Worm (Caenorhabditis elegans) whole organism, late embryonic: ENCODE measurements around the gene unc-2.

Experiments
- C38D4.7 ChIP-seq: fragments of 200-800 bp; sonication (Bioruptor generic); optimal IDR thresholded peaks from 2 replicates; lab custom pipeline; 2018; ENCODE audit warnings: mild to moderate bottlenecking, missing genetic modification characterization, moderate library complexity, missing compliant biosample characterization
- F13H6.1 ChIP-seq: sonication (generic microtip); optimal IDR thresholded peaks from 2 replicates; lab custom pipeline; 2016; ENCODE audit warnings: missing genetic modification characterization, missing compliant biosample characterization
- T23F11.4 ChIP-seq: fragments of 200-800 bp; sonication (Bioruptor generic); optimal IDR thresholded peaks from 2 replicates; lab custom pipeline; 2018; ENCODE audit warnings: mild to moderate bottlenecking, missing genetic modification characterization, missing compliant biosample characterization
- ahr-1 ChIP-seq: sonication (generic microtip); optimal IDR thresholded peaks from 2 replicates; lab custom pipeline; 2016; ENCODE audit warnings: missing genetic modification characterization, missing compliant biosample characterization
- ama-1 ChIP-seq: fragments of 150-350 bp; optimal IDR thresholded peaks from 2 replicates; lab custom pipeline; 2014
- ceh-18 ChIP-seq: sonication (generic microtip); optimal IDR thresholded peaks from 2 replicates; lab custom pipeline; 2016; ENCODE audit warnings: missing genetic modification characterization, missing compliant biosample characterization
- ceh-19 ChIP-seq: fragments of 200-800 bp; sonication (Bioruptor generic); optimal IDR thresholded peaks from 2 replicates; lab custom pipeline; 2018; ENCODE audit warnings: mild to moderate bottlenecking, missing genetic modification characterization, missing compliant biosample characterization
- ceh-2 ChIP-seq: sonication (generic microtip); optimal IDR thresholded peaks from 2 replicates; lab custom pipeline; 2016; ENCODE audit warnings: missing genotype, missing genetic modification characterization, missing compliant biosample characterization
- ceh-22 ChIP-seq: sonication (generic microtip); optimal IDR thresholded peaks from 2 replicates; lab custom pipeline; 2017; ENCODE audit warnings: missing biosample characterization, missing genetic modification characterization
- ceh-24 ChIP-seq: sonication (generic microtip); optimal IDR thresholded peaks from 2 replicates; lab custom pipeline; 2016; ENCODE audit warnings: mild to moderate bottlenecking, missing genetic modification characterization, missing compliant biosample characterization
- ceh-31 ChIP-seq: sonication (generic microtip); optimal IDR thresholded peaks from 2 replicates; lab custom pipeline; 2016; ENCODE audit warnings: missing genetic modification characterization, missing compliant biosample characterization
- ceh-34 ChIP-seq: sonication (generic microtip); optimal IDR thresholded peaks from 2 replicates; lab custom pipeline; 2016; ENCODE audit warnings: mild to moderate bottlenecking, missing genetic modification characterization, missing compliant biosample characterization
- ceh-45 ChIP-seq: fragments of 200-800 bp; sonication (Bioruptor generic); IDR thresholded peaks from 2 replicates; pipeline ENCODE4 v1.3.6; 2022; ENCODE audit warnings: missing genetic modification reagents, missing genetic modification characterization, missing compliant biosample characterization
- ceh-48 ChIP-seq: sonication (generic microtip); optimal IDR thresholded peaks from 2 replicates; lab custom pipeline; 2016; ENCODE audit warnings: missing genetic modification characterization, inconsistent platforms, missing compliant biosample characterization
- ceh-9 ChIP-seq: sonication (generic microtip); optimal IDR thresholded peaks from 2 replicates; lab custom pipeline; 2016; ENCODE audit warnings: mild to moderate bottlenecking, missing genetic modification characterization, inconsistent platforms, missing compliant biosample characterization
- dve-1 ChIP-seq: sonication (generic microtip); optimal IDR thresholded peaks from 2 replicates; lab custom pipeline; 2017; ENCODE audit warnings: antibody characterized with exemption, mild to moderate bottlenecking, missing genetic modification characterization, missing compliant biosample characterization
- elt-2 ChIP-seq: sonication (generic microtip); optimal IDR thresholded peaks from 2 replicates; lab custom pipeline; 2016; ENCODE audit warnings: missing genetic modification reagents, missing genetic modification characterization, missing compliant biosample characterization
- elt-4 ChIP-seq: sonication (generic microtip); optimal IDR thresholded peaks from 2 replicates; lab custom pipeline; 2016; ENCODE audit warnings: missing genetic modification characterization, missing compliant biosample characterization
- ets-4 ChIP-seq: sonication (generic microtip); optimal IDR thresholded peaks from 2 replicates; lab custom pipeline; 2016; ENCODE audit warnings: missing genetic modification characterization, missing compliant biosample characterization
- eyg-1 ChIP-seq: sonication (generic microtip); optimal IDR thresholded peaks from 2 replicates; lab custom pipeline; 2016; ENCODE audit warnings: missing genotype, missing genetic modification characterization, missing compliant biosample characterization
- fkh-6 ChIP-seq: sonication (generic microtip); optimal IDR thresholded peaks from 2 replicates; lab custom pipeline; 2016; ENCODE audit warnings: missing genetic modification characterization, missing compliant biosample characterization
- gmeb-2 ChIP-seq: sonication (generic microtip); optimal IDR thresholded peaks from 2 replicates; lab custom pipeline; 2016; ENCODE audit warnings: missing genetic modification characterization, inconsistent platforms, missing compliant biosample characterization
- hlh-13 ChIP-seq: fragments of 200-800 bp; sonication (Bioruptor generic); optimal IDR thresholded peaks from 2 replicates; lab custom pipeline; 2018; ENCODE audit warnings: mild to moderate bottlenecking, missing genetic modification characterization, missing compliant biosample characterization
- hlh-15 ChIP-seq: sonication (generic microtip); optimal IDR thresholded peaks from 2 replicates; lab custom pipeline; 2016; ENCODE audit warnings: missing genetic modification characterization, missing compliant biosample characterization
- hlh-6 ChIP-seq: sonication (generic microtip); optimal IDR thresholded peaks from 2 replicates; lab custom pipeline; 2016; ENCODE audit warnings: missing genotype, missing genetic modification characterization, missing compliant biosample characterization
- lin-11 ChIP-seq: fragments of 200-800 bp; sonication (Bioruptor generic); optimal IDR thresholded peaks from 2 replicates; lab custom pipeline; 2018; ENCODE audit warnings: mild to moderate bottlenecking, missing genetic modification characterization, missing compliant biosample characterization
- madf-2 ChIP-seq: sonication (generic microtip); optimal IDR thresholded peaks from 2 replicates; lab custom pipeline; 2017; ENCODE audit warnings: missing genetic modification characterization, missing compliant biosample characterization
- mec-3 ChIP-seq: sonication (generic microtip); optimal IDR thresholded peaks from 2 replicates; lab custom pipeline; 2016; ENCODE audit warnings: borderline replicate concordance, missing genetic modification characterization, missing compliant biosample characterization
- nhr-11 ChIP-seq: fragments of 150-350 bp; optimal IDR thresholded peaks from 2 replicates; lab custom pipeline; 2014; ENCODE audit warnings: missing biosample characterization, missing genetic modification characterization
- npax-4 ChIP-seq: sonication (generic microtip); optimal IDR thresholded peaks from 2 replicates; lab custom pipeline; 2016; ENCODE audit warnings: missing genetic modification characterization, missing compliant biosample characterization
- odd-2 ChIP-seq: sonication (generic microtip); optimal IDR thresholded peaks from 2 replicates; lab custom pipeline; 2017; ENCODE audit warnings: antibody characterized with exemption, mild to moderate bottlenecking, missing genetic modification characterization, missing compliant biosample characterization
- pat-9 ChIP-seq: fragments of 200-800 bp; sonication (Bioruptor generic); optimal IDR thresholded peaks from 2 replicates; lab custom pipeline; 2018; ENCODE audit warnings: mild to moderate bottlenecking, missing genetic modification characterization, moderate library complexity, missing compliant biosample characterization
- pax-1 ChIP-seq: fragments of 150-350 bp; optimal IDR thresholded peaks from 2 replicates; lab custom pipeline; 2014; ENCODE audit warnings: missing biosample characterization, missing genetic modification characterization
- pha-2 ChIP-seq: sonication (generic microtip); optimal IDR thresholded peaks from 2 replicates; lab custom pipeline; 2017; ENCODE audit warnings: mild to moderate bottlenecking, missing genetic modification characterization, missing compliant biosample characterization
- pha-4 ChIP-seq: fragments of 150-350 bp; optimal IDR thresholded peaks from 2 replicates; lab custom pipeline; 2018; ENCODE audit warnings: missing biosample characterization, missing genetic modification reagents, missing genetic modification characterization
- pqm-1 ChIP-seq: sonication (generic microtip); optimal IDR thresholded peaks from 2 replicates; lab custom pipeline; 2016; ENCODE audit warnings: missing genetic modification characterization, missing compliant biosample characterization
- pros-1 ChIP-seq: fragments of 150-350 bp; optimal IDR thresholded peaks from 2 replicates; lab custom pipeline; 2014; ENCODE audit warnings: missing biosample characterization, missing genetic modification reagents, missing genetic modification characterization
- rnt-1 ChIP-seq: sonication (generic microtip); optimal IDR thresholded peaks from 2 replicates; lab custom pipeline; 2016; ENCODE audit warnings: missing genetic modification characterization, missing compliant biosample characterization
- sox-4 ChIP-seq: sonication (generic microtip); optimal IDR thresholded peaks from 2 replicates; lab custom pipeline; 2017; ENCODE audit warnings: mild to moderate bottlenecking, missing genetic modification characterization, inconsistent platforms, missing compliant biosample characterization
- syd-9 ChIP-seq: sonication (generic microtip); optimal IDR thresholded peaks from 2 replicates; lab custom pipeline; 2016; ENCODE audit warnings: mild to moderate bottlenecking, missing genetic modification characterization, moderate library complexity, missing compliant biosample characterization
- tbx-2 ChIP-seq: sonication (generic microtip); optimal IDR thresholded peaks from 2 replicates; lab custom pipeline; 2016; ENCODE audit warnings: missing genetic modification characterization, missing compliant biosample characterization
- unc-3 ChIP-seq, 2 experiments: fragments of 200-800 bp in 1 of 2; sonication (Bioruptor generic) in 1 of 2; sonication (generic microtip) in 1 of 2; conservative IDR thresholded peaks in 1 of 2; optimal IDR thresholded peaks in 1 of 2; 2 replicates each; pipeline versions ENCODE4 v1.3.6 to Lab custom; 2016 to 2022; ENCODE audit warnings: missing compliant biosample characterization in 2 of 2, missing genetic modification characterization in 2 of 2, missing genetic modification reagents in 1 of 2
- unc-55 ChIP-seq: sonication (generic microtip); optimal IDR thresholded peaks from 2 replicates; lab custom pipeline; 2017; ENCODE audit warnings: missing biosample characterization, missing genetic modification reagents, missing genetic modification characterization
- unc-86 ChIP-seq: sonication (generic microtip); optimal IDR thresholded peaks from 2 replicates; lab custom pipeline; 2016; ENCODE audit warnings: missing genetic modification characterization, missing compliant biosample characterization
- zip-5 ChIP-seq: sonication (generic microtip); optimal IDR thresholded peaks from 2 replicates; lab custom pipeline; 2016; ENCODE audit warnings: missing genetic modification characterization, missing compliant biosample characterization

Gene unc-2

ce11 chrX:2687174-2687573 lies 76.2 kb downstream of the unc-2 start, which contains the start of gene immt-1 (continued):
- no peak for TF ChIP-seq ceh-19 (GFP tag; lab: Kevin White, UChicago)
- TF ChIP-seq pat-9 (tag; lab: Kevin White, UChicago) = no peak
- peak; percentile 82 for TF ChIP-seq ceh-31 (tag; lab: Kevin White, UChicago)
- no peak for TF ChIP-seq lin-11 (tag; lab: Kevin White, UChicago)
- TF ChIP-seq elt-4 (tag; lab: Kevin White, UChicago) = no peak
- TF ChIP-seq hlh-15 (tag; lab: Kevin White, UChicago) = no peak
- TF ChIP-seq F13H6.1 (tag; lab: Kevin White, UChicago) = no peak
- no peak for TF ChIP-seq fkh-6
- TF ChIP-seq tbx-2 (tag; lab: Kevin White, UChicago) = peak; percentile 72
- TF ChIP-seq rnt-1 (tag; lab: Kevin White, UChicago) = peak; percentile 12
- TF ChIP-seq ceh-34 (tag; lab: Kevin White, UChicago) = peak; percentile 8
- peak; percentile 35 for TF ChIP-seq ceh-2 (tag; lab: Kevin White, UChicago)
- no peak for TF ChIP-seq unc-3 (GFP tag; conservative IDR thresholded peaks at IDR 0.05; lab: Robert Waterston, UW)
- TF ChIP-seq unc-3 (tag; optimal IDR thresholded peaks at IDR 0.05; lab: Kevin White, UChicago) = peak; percentile 15
- no peak for TF ChIP-seq gmeb-2 (tag; lab: Kevin White, UChicago)
- TF ChIP-seq hlh-6 = no peak
- no peak for TF ChIP-seq ets-4 (tag; lab: Kevin White, UChicago)
- no peak for TF ChIP-seq ahr-1 (tag; lab: Kevin White, UChicago)
- TF ChIP-seq eyg-1 (tag; lab: Kevin White, UChicago) = no peak
- TF ChIP-seq madf-2 (tag; lab: Kevin White, UChicago) = peak; percentile 16
- TF ChIP-seq pha-4 (tag; lab: Kevin White, UChicago) = no peak
- no peak for TF ChIP-seq sox-4
- no peak for TF ChIP-seq mec-3 (tag; lab: Kevin White, UChicago)
- peak; percentile 14 for TF ChIP-seq C38D4.7
- TF ChIP-seq elt-2 (tag; lab: Kevin White, UChicago) = peak; percentile 31
- no peak for TF ChIP-seq pqm-1
- no peak for TF ChIP-seq zip-5 (tag; lab: Kevin White, UChicago)
- no peak for TF ChIP-seq T23F11.4 (GFP tag; lab: Kevin White, UChicago)
- TF ChIP-seq unc-55 (GFP tag; lab: Kevin White, UChicago) = peak; percentile 70
- peak; percentile 46 for TF ChIP-seq ceh-18
- TF ChIP-seq dve-1 (tag; lab: Kevin White, UChicago) = peak; percentile 60
- TF ChIP-seq syd-9 (tag; lab: Kevin White, UChicago) = no peak
- no peak for TF ChIP-seq nhr-11
- TF ChIP-seq pros-1 (tag; lab: Kevin White, UChicago) = peak; percentile 28
- no peak for TF ChIP-seq ceh-9
- no peak for TF ChIP-seq ceh-22
- TF ChIP-seq unc-86 (tag; lab: Kevin White, UChicago) = peak; percentile 30
- TF ChIP-seq pax-1 (tag; lab: Kevin White, UChicago) = peak; percentile 50
- TF ChIP-seq odd-2 (tag; lab: Kevin White, UChicago) = no peak
- no peak for TF ChIP-seq ama-1
- no peak for TF ChIP-seq npax-4 (tag; lab: Kevin White, UChicago)
- no peak for TF ChIP-seq ceh-24
- TF ChIP-seq ceh-48 (tag; lab: Kevin White, UChicago) = peak; percentile 1
- no peak for TF ChIP-seq ceh-45 (GFP tag; lab: Robert Waterston, UW)
- TF ChIP-seq hlh-13 (GFP tag; lab: Kevin White, UChicago) = no peak
- no peak for TF ChIP-seq pha-2 (tag; lab: Kevin White, UChicago)
